Fruit fly (Drosophila melanogaster) whole organism, embryonic: ENCODE results near the gene CG42495.

ENCODE experiments used
- Atf3 ChIP-seq: fragments of 200-800 bp; sonication (Bioruptor generic); optimal IDR thresholded peaks from 3 replicates; lab custom pipeline; 2016; ENCODE audit warnings: missing biosample characterization, missing genetic modification characterization
- Atf6 ChIP-seq: fragments of 200-800 bp; sonication (Bioruptor generic); IDR thresholded peaks from 2 replicates; pipeline ENCODE4 v1.3.6; 2022; ENCODE audit warnings: missing biosample characterization, missing genetic modification characterization
- Bdp1 ChIP-seq: fragments of 200-800 bp; sonication (Bioruptor generic); optimal IDR thresholded peaks from 3 replicates; lab custom pipeline; 2016; ENCODE audit warnings: missing biosample characterization, missing genetic modification characterization
- Bgb ChIP-seq: fragments of 200-800 bp; sonication (Bioruptor generic); IDR thresholded peaks from 2 replicates; pipeline ENCODE4 v1.3.6; 2022; ENCODE audit warnings: missing biosample characterization, missing genetic modification characterization; ENCODE audit not compliant: partially characterized antibody
- CG1024 ChIP-seq: fragments of 200-800 bp; sonication (Bioruptor generic); IDR thresholded peaks from 2 replicates; pipeline ENCODE4 v1.3.6; 2022; ENCODE audit warnings: missing biosample characterization, missing genetic modification characterization
- CG10431 ChIP-seq: fragments of 200-800 bp; sonication (Bioruptor generic); optimal IDR thresholded peaks from 3 replicates; lab custom pipeline; 2018; ENCODE audit warnings: missing biosample characterization, mild to moderate bottlenecking, missing genetic modification characterization
- CG11247 ChIP-seq: fragments of 200-800 bp; sonication (Bioruptor generic); IDR thresholded peaks from 2 replicates; pipeline ENCODE4 v1.3.6; 2022; ENCODE audit warnings: missing biosample characterization, missing genetic modification characterization
- CG12219 ChIP-seq: fragments of 200-800 bp; sonication (Bioruptor generic); optimal IDR thresholded peaks from 3 replicates; lab custom pipeline; 2018; ENCODE audit warnings: missing biosample characterization, mild to moderate bottlenecking, missing genetic modification characterization
- CG12299 ChIP-seq: fragments of 200-800 bp; sonication (Bioruptor generic); optimal IDR thresholded peaks from 2 replicates; lab custom pipeline; 2018; ENCODE audit warnings: missing biosample characterization, mild to moderate bottlenecking, missing genetic modification characterization
- CG13624 ChIP-seq: fragments of 200-800 bp; sonication (Bioruptor generic); optimal IDR thresholded peaks from 2 replicates; lab custom pipeline; 2016; ENCODE audit warnings: missing biosample characterization, missing genetic modification characterization
- CG13894 ChIP-seq: fragments of 200-800 bp; sonication (Bioruptor generic); optimal IDR thresholded peaks from 3 replicates; lab custom pipeline; 2018; ENCODE audit warnings: missing biosample characterization, mild to moderate bottlenecking, missing genetic modification characterization, moderate library complexity
- CG1792 ChIP-seq: fragments of 200-800 bp; sonication (Bioruptor generic); optimal IDR thresholded peaks from 2 replicates; lab custom pipeline; 2016; ENCODE audit warnings: missing biosample characterization, missing genetic modification characterization
- CG18764 ChIP-seq: fragments of 200-800 bp; sonication (Bioruptor generic); optimal IDR thresholded peaks from 3 replicates; lab custom pipeline; 2016; ENCODE audit warnings: missing biosample characterization, missing genetic modification characterization
- CG2199 ChIP-seq: fragments of 200-800 bp; sonication (Bioruptor generic); IDR thresholded peaks from 3 replicates; pipeline ENCODE4 v1.3.6; 2022; ENCODE audit warnings: missing biosample characterization, missing genetic modification characterization
- CG2202 ChIP-seq: fragments of 200-800 bp; sonication (Bioruptor generic); optimal IDR thresholded peaks from 2 replicates; lab custom pipeline; 2018; ENCODE audit warnings: missing biosample characterization, mild to moderate bottlenecking, missing genetic modification characterization
- CG2678 ChIP-seq: fragments of 200-800 bp; sonication (Bioruptor generic); optimal IDR thresholded peaks from 3 replicates; lab custom pipeline; 2019; ENCODE audit warnings: missing biosample characterization, mild to moderate bottlenecking, missing genetic modification characterization, moderate library complexity
- CG4404 ChIP-seq: fragments of 200-800 bp; sonication (Bioruptor generic); IDR thresholded peaks from 2 replicates; pipeline ENCODE4 v1.3.6; 2022; ENCODE audit warnings: missing biosample characterization, missing genetic modification characterization
- CG6683 ChIP-seq: fragments of 200-800 bp; sonication (Bioruptor generic); optimal IDR thresholded peaks from 2 replicates; lab custom pipeline; 2017; ENCODE audit warnings: missing biosample characterization, mild to moderate bottlenecking, missing genetic modification characterization, missing genetic modification reagents
- CG9609 ChIP-seq: fragments of 200-800 bp; sonication (Bioruptor generic); optimal IDR thresholded peaks from 3 replicates; lab custom pipeline; 2016; ENCODE audit warnings: missing biosample characterization, missing genetic modification characterization
- Dfd ChIP-seq, 2 experiments: fragments of >200 bp; optimal IDR thresholded peaks; 2 replicates each; lab custom pipeline; 2017; ENCODE audit warnings: missing biosample characterization in 2 of 2, missing genetic modification characterization in 2 of 2
- Drgx ChIP-seq: fragments of 200-800 bp; sonication (Bioruptor generic); IDR thresholded peaks from 2 replicates; pipeline ENCODE4 v1.3.6; 2022; ENCODE audit warnings: missing biosample characterization, missing genetic modification characterization
- ERR ChIP-seq: fragments of 200-800 bp; sonication (Bioruptor generic); optimal IDR thresholded peaks from 2 replicates; lab custom pipeline; 2016; ENCODE audit warnings: missing biosample characterization, missing genetic modification characterization
- HLH4C ChIP-seq: fragments of 200-800 bp; sonication (Bioruptor generic); IDR thresholded peaks from 3 replicates; pipeline ENCODE4 v1.3.6; 2022; ENCODE audit warnings: missing biosample characterization, missing genetic modification characterization; ENCODE audit not compliant: partially characterized antibody
- Mes4 ChIP-seq: fragments of 200-800 bp; sonication (Bioruptor generic); optimal IDR thresholded peaks from 2 replicates; lab custom pipeline; 2016; ENCODE audit warnings: missing biosample characterization, missing genetic modification characterization
- Oaz ChIP-seq: fragments of 200-800 bp; sonication (Bioruptor generic); IDR thresholded peaks from 2 replicates; pipeline ENCODE4 v1.3.6; 2022; ENCODE audit warnings: missing biosample characterization, missing genetic modification characterization
- Optix ChIP-seq: fragments of 200-800 bp; sonication (Bioruptor generic); IDR thresholded peaks from 3 replicates; pipeline ENCODE4 v1.3.6; 2022; ENCODE audit warnings: missing biosample characterization, missing genetic modification characterization
- Sin3A ChIP-seq: fragments of >200 bp; optimal IDR thresholded peaks from 2 replicates; lab custom pipeline; 2018
- Trl ChIP-seq, 3 experiments: fragments of >200 bp in 2 of 3; fragments of 200-800 bp in 1 of 3; sonication (Bioruptor generic) in 1 of 3; optimal IDR thresholded peaks; 2 replicates in 1 of 3; 3 replicates in 2 of 3; lab custom pipeline; 2016 to 2017; ENCODE audit warnings: missing biosample characterization in 1 of 3, missing genetic modification characterization in 1 of 3
- amos ChIP-seq: fragments of 200-800 bp; sonication (Bioruptor generic); IDR thresholded peaks from 2 replicates; pipeline ENCODE4 v1.3.6; 2022; ENCODE audit warnings: missing biosample characterization, missing genetic modification characterization; ENCODE audit not compliant: partially characterized antibody
- caup ChIP-seq: fragments of 200-800 bp; sonication (Bioruptor generic); optimal IDR thresholded peaks from 3 replicates; lab custom pipeline; 2017; ENCODE audit warnings: missing biosample characterization, mild to moderate bottlenecking, missing genetic modification characterization, moderate library complexity; ENCODE audit not compliant: severe bottlenecking
- crol ChIP-seq: fragments of 200-800 bp; sonication (Bioruptor generic); IDR thresholded peaks from 2 replicates; pipeline ENCODE4 v1.3.6; 2022; ENCODE audit warnings: missing biosample characterization, missing genetic modification characterization
- dmrt99B ChIP-seq: fragments of 200-800 bp; sonication (Bioruptor generic); optimal IDR thresholded peaks from 2 replicates; lab custom pipeline; 2018; ENCODE audit warnings: missing biosample characterization, mild to moderate bottlenecking, missing genetic modification characterization, moderate library complexity
- fu2 ChIP-seq: fragments of 200-800 bp; sonication (Bioruptor generic); optimal IDR thresholded peaks from 2 replicates; lab custom pipeline; 2016; ENCODE audit warnings: missing biosample characterization, missing genetic modification characterization
- jigr1 ChIP-seq: fragments of 200-800 bp; sonication (Bioruptor generic); IDR thresholded peaks from 3 replicates; pipeline ENCODE4 v1.3.6; 2022; ENCODE audit warnings: missing biosample characterization, missing genetic modification characterization
- kay ChIP-seq: fragments of 200-800 bp; sonication (Bioruptor generic); optimal IDR thresholded peaks from 2 replicates; lab custom pipeline; 2016; ENCODE audit warnings: missing biosample characterization, missing genetic modification characterization
- lov ChIP-seq, 2 experiments: fragments of 200-800 bp in 1 of 2; fragments of >200 bp in 1 of 2; sonication (Bioruptor generic) in 1 of 2; IDR thresholded peaks in 1 of 2; optimal IDR thresholded peaks in 1 of 2; 2 replicates in 1 of 2; 3 replicates in 1 of 2; pipeline versions ENCODE4 v1.3.6 to Lab custom; 2017 to 2022; ENCODE audit warnings: missing biosample characterization in 1 of 2, missing genetic modification characterization in 1 of 2
- nerfin-1 ChIP-seq: fragments of 200-800 bp; sonication (Bioruptor generic); optimal IDR thresholded peaks from 3 replicates; lab custom pipeline; 2019; ENCODE audit warnings: missing biosample characterization, mild to moderate bottlenecking, missing genetic modification characterization, moderate library complexity
- org-1 ChIP-seq: fragments of 200-800 bp; sonication (Bioruptor generic); optimal IDR thresholded peaks from 2 replicates; lab custom pipeline; 2017; ENCODE audit warnings: missing biosample characterization, missing genetic modification characterization
- p53 ChIP-seq: fragments of 200-800 bp; sonication (Bioruptor generic); optimal IDR thresholded peaks from 2 replicates; lab custom pipeline; 2016; ENCODE audit warnings: missing biosample characterization, missing genetic modification characterization
- salm ChIP-seq: fragments of 200-800 bp; sonication (Bioruptor generic); optimal IDR thresholded peaks from 2 replicates; lab custom pipeline; 2018; ENCODE audit warnings: missing biosample characterization, mild to moderate bottlenecking, missing genetic modification characterization
- sd ChIP-seq: fragments of 200-800 bp; sonication (Bioruptor generic); optimal IDR thresholded peaks from 3 replicates; lab custom pipeline; 2018; ENCODE audit warnings: missing biosample characterization, mild to moderate bottlenecking, missing genetic modification characterization, moderate library complexity
- so ChIP-seq: fragments of 200-800 bp; sonication (Bioruptor generic); IDR thresholded peaks from 3 replicates; pipeline ENCODE4 v1.3.6; 2022; ENCODE audit warnings: missing biosample characterization, missing genetic modification characterization
- stc ChIP-seq: fragments of 200-800 bp; sonication (Bioruptor generic); IDR thresholded peaks from 2 replicates; pipeline ENCODE4 v1.3.6; 2022; ENCODE audit warnings: missing biosample characterization, missing genetic modification characterization
- sug ChIP-seq: fragments of 200-800 bp; optimal IDR thresholded peaks from 2 replicates; lab custom pipeline; 2019; ENCODE audit warnings: missing biosample characterization, mild to moderate bottlenecking, missing genetic modification characterization, moderate library complexity
- tin ChIP-seq: fragments of 200-800 bp; sonication (Bioruptor generic); optimal IDR thresholded peaks from 3 replicates; lab custom pipeline; 2016; ENCODE audit warnings: missing biosample characterization, missing genetic modification characterization
- trem ChIP-seq: fragments of 200-800 bp; optimal IDR thresholded peaks from 3 replicates; lab custom pipeline; 2019; ENCODE audit warnings: missing biosample characterization, mild to moderate bottlenecking, missing genetic modification characterization, moderate library complexity
- tx ChIP-seq: fragments of 200-800 bp; sonication (Bioruptor generic); optimal IDR thresholded peaks from 2 replicates; lab custom pipeline; 2016; ENCODE audit warnings: missing biosample characterization, missing genetic modification characterization
- usp ChIP-seq: fragments of >200 bp; optimal IDR thresholded peaks from 2 replicates; lab custom pipeline; 2017; ENCODE audit warnings: missing biosample characterization, missing genetic modification characterization

CG42495 gene

dm6 chr3L:18640584-18641527 is 26.3 kb upstream of the CG42495 start (continued):
- peak; percentile 90 for TF ChIP-seq sug (tag; lab: Kevin White, UChicago)
- TF ChIP-seq Mes4 (GFP tag; lab: Kevin White, UChicago) = peak; percentile 88
- TF ChIP-seq CG11247 = peak; percentile 99
- TF ChIP-seq Oaz (GFP tag; lab: Robert Waterston, UW) = peak; percentile 91
- TF ChIP-seq lov (optimal IDR thresholded peaks at IDR 0.05; lab: Kevin White, UChicago) = no peak
- TF ChIP-seq lov (GFP tag; IDR thresholded peaks at IDR 0.05; lab: Robert Waterston, UW) = peak; percentile 94
- TF ChIP-seq CG13624 (GFP tag; lab: Kevin White, UChicago) = peak; percentile 97
- TF ChIP-seq CG1024 (GFP tag; lab: Robert Waterston, UW) = peak; percentile 95
- peak; percentile 81 for TF ChIP-seq Atf3 (GFP tag; lab: Kevin White, UChicago)
- peak; percentile 87 for TF ChIP-seq org-1
- peak; percentile 92 for TF ChIP-seq CG9609
- TF ChIP-seq HLH4C (GFP tag; lab: Robert Waterston, UW) = no peak
- peak; percentile 80 for TF ChIP-seq nerfin-1
- TF ChIP-seq trem = peak; percentile 23
- TF ChIP-seq CG1792 (GFP tag; lab: Kevin White, UChicago) = peak; percentile 91
- TF ChIP-seq crol (GFP tag; lab: Robert Waterston, UW) = peak; percentile 72; the same call in 1 of the 2 replicates
- peak; percentile 95 for TF ChIP-seq so
- peak; percentile 95 for TF ChIP-seq CG2199 (GFP tag; lab: Robert Waterston, UW)
- peak; percentile 90 for TF ChIP-seq CG12299
- peak; percentile 93 for TF ChIP-seq CG13894
- TF ChIP-seq jigr1 = peak; percentile 89
- TF ChIP-seq Atf6 (GFP tag; lab: Robert Waterston, UW) = peak; percentile 97
- peak; percentile 88 for TF ChIP-seq salm (tag; lab: Kevin White, UChicago)
- no peak for TF ChIP-seq amos (GFP tag; lab: Robert Waterston, UW)
- peak; percentile 98 for TF ChIP-seq Trl (optimal IDR thresholded peaks at IDR 0.05; lab: Kevin White, UChicago)
- peak; percentile 67 for TF ChIP-seq Trl (GFP tag; optimal IDR thresholded peaks at IDR 0.05; lab: Kevin White, UChicago)
- TF ChIP-seq usp (GFP tag; lab: Kevin White, UChicago) = no peak
- TF ChIP-seq dmrt99B (tag; lab: Kevin White, UChicago) = peak; percentile 93
- no peak for TF ChIP-seq Sin3A (lab: Kevin White, UChicago)
- TF ChIP-seq CG2678 (tag; lab: Kevin White, UChicago) = peak; percentile 96
- TF ChIP-seq CG4404 (GFP tag; lab: Robert Waterston, UW) = peak; percentile 93
- TF ChIP-seq Optix = no peak
- TF ChIP-seq CG12219 = peak; percentile 92
- TF ChIP-seq CG6683 = peak; percentile 88
- peak; percentile 88 for TF ChIP-seq ERR (GFP tag; lab: Kevin White, UChicago)
- TF ChIP-seq Drgx (GFP tag; lab: Robert Waterston, UW) = peak; percentile 98
- peak; percentile 97 for TF ChIP-seq stc (GFP tag; lab: Robert Waterston, UW)
- TF ChIP-seq tin = peak; percentile 91
- peak; percentile 48; the same call in 1 of the 2 replicates for TF ChIP-seq Bgb
- TF ChIP-seq CG10431 (GFP tag; lab: Kevin White, UChicago) = no peak
- peak; percentile 73 for TF ChIP-seq CG2202 (tag; lab: Kevin White, UChicago)
- peak; percentile 95 for TF ChIP-seq fu2 (GFP tag; lab: Kevin White, UChicago)
- TF ChIP-seq sd (tag; lab: Kevin White, UChicago) = peak; percentile 62
- peak; percentile 77 for TF ChIP-seq Bdp1 (GFP tag; lab: Kevin White, UChicago)
- TF ChIP-seq kay = peak; percentile 87
- peak; percentile 78 for TF ChIP-seq CG18764 (GFP tag; lab: Kevin White, UChicago)
- peak; percentile 93 for TF ChIP-seq tx (GFP tag; lab: Kevin White, UChicago)
- TF ChIP-seq Dfd (GFP tag; optimal IDR thresholded peaks at IDR 0.05; lab: Kevin White, UChicago) = peak in 1 of 2 experiments; percentile 92
- TF ChIP-seq p53 (GFP tag; lab: Kevin White, UChicago) = peak; percentile 17
- TF ChIP-seq caup (GFP tag; lab: Kevin White, UChicago) = peak; percentile 94
